Worm (Caenorhabditis elegans): ENCODE results near the gene nhr-106.
A peak's percentile ranks its signal among the peaks of the same experiment; 100 is the strongest.

Gene nhr-106

DNA sequence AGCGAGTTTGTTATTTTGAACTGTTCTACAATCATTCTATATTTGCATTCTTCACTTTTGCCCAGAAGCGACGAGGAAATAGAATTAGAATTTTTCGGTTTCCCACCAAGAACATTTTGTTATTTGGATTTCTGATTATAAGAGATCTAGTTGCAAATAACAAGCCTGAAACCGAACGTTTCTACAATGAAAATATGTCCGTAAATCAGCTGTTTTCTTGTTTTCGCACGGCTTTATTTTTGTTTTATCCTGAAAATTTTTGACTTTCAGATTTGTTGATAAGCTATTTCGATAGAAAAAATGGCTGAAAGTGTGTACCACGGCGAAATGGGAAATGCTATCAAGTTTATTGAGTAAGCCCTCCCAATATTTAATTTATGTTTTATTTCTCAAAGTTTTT, 38.2 kb downstream of the nhr-106 start, which contains the start of gene srw-108:
srw-108 (plus strand) TSS at position 301 of the 400 bp plus-strand sequence.
- TF ChIP-seq lin-54 (GFP tag; optimal IDR thresholded peaks at IDR 0.05) (no peak), ets-4 (GFP tag; optimal IDR thresholded peaks at IDR 0.05) (no peak), T26A5.8 (tag; optimal IDR thresholded peaks at IDR 0.05) (no peak), mxl-1 (tag; optimal IDR thresholded peaks at IDR 0.05) (no peak), ztf-18 (tag; optimal IDR thresholded peaks at IDR 0.05) (no peak), mes-4 (tag; optimal IDR thresholded peaks at IDR 0.05) (no peak), ceh-91 (GFP tag; IDR thresholded peaks at IDR 0.05) (no peak), rpc-1 (optimal IDR thresholded peaks at IDR 0.05) (no peak), rpc-1 (tag; optimal IDR thresholded peaks at IDR 0.05) (no peak), snpc-1.1 (tag; optimal IDR thresholded peaks at IDR 0.05; ENCODE audit: insufficient read depth) (no peak), nhr-90 (tag; optimal IDR thresholded peaks at IDR 0.05) (no peak), hsf-1 (GFP tag; IDR thresholded peaks at IDR 0.05) (no peak)

DNA sequence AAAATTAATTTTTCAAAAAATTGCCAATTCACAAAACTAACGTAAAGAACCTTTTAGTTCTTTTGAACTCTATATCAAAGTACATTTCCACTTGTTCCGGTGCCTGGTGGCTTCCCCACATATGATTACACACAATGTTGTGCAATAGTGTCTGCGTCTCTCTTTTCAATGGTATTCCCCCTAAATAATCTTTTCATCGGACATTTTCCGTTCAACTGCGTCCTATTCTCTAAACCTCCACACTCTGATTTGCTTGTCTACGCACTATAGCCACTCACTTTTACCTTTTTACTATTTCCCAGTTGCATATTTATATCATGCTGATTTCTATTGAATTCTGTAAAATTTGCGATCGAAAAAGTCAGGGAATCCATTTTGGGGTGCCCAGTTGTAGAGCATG, 42.6 kb downstream of the nhr-106 start, which contains the start of gene nhr-58:
nhr-58 (plus strand) TSS at position 214 of the 400 bp plus-strand sequence.
- TF ChIP-seq F23B12.7 (tag; optimal IDR thresholded peaks at IDR 0.05; ENCODE audit: insufficient read depth) (no peak), ceh-27 (GFP tag; optimal IDR thresholded peaks at IDR 0.05) (no peak), aptf-3 (GFP tag; IDR thresholded peaks at IDR 0.05) (no peak), ceh-40 (GFP tag; IDR thresholded peaks at IDR 0.05) (0 out of 2 replicates have a peak, but pooled peaks have one; percentile 14), ccch-3 (GFP tag; optimal IDR thresholded peaks at IDR 0.05) (no peak), ama-1 (optimal IDR thresholded peaks at IDR 0.05) (no peak), ama-1 (GFP tag; optimal IDR thresholded peaks at IDR 0.05) (no peak), Y95B8A.8 (GFP tag; IDR thresholded peaks at IDR 0.05) (no peak), nhr-90 (tag; optimal IDR thresholded peaks at IDR 0.05) (no peak), unc-62 (GFP tag; optimal IDR thresholded peaks at IDR 0.05) (no peak), Y53G8AR.9 (GFP tag; conservative IDR thresholded peaks at IDR 0.05) (no peak), efl-1 (GFP tag; optimal IDR thresholded peaks at IDR 0.05) (no peak), pha-4 (tag; optimal IDR thresholded peaks at IDR 0.05) (peak; percentile 87), egl-44 (GFP tag; IDR thresholded peaks at IDR 0.05) (no peak), snpc-4 (GFP tag; optimal IDR thresholded peaks at IDR 0.05) (no peak), snpc-4 (tag; optimal IDR thresholded peaks at IDR 0.05) (peak in 1 of 4 experiments; percentile 6), F57C9.4 (tag; optimal IDR thresholded peaks at IDR 0.05) (no peak), hmg-1.2 (GFP tag; IDR thresholded peaks at IDR 0.05) (peak; percentile 37; the same call in 1 of the 2 replicates), ZK185.1 (tag; optimal IDR thresholded peaks at IDR 0.05; ENCODE audit: poor library complexity, severe bottlenecking) (peak; percentile 15), K12H6.12 (tag; optimal IDR thresholded peaks at IDR 0.05) (no peak), nhr-80 (tag; optimal IDR thresholded peaks at IDR 0.05) (peak; percentile 79), repo-1 (tag; optimal IDR thresholded peaks at IDR 0.05) (no peak), nfyb-1 (GFP tag; IDR thresholded peaks at IDR 0.05) (no peak), sdz-38 (tag; optimal IDR thresholded peaks at IDR 0.05) (no peak), ztf-3 (GFP tag; optimal IDR thresholded peaks at IDR 0.05) (no peak), attf-5 (GFP tag; optimal IDR thresholded peaks at IDR 0.05) (peak; percentile 59), F52B5.7 (tag; optimal IDR thresholded peaks at IDR 0.05) (no peak), attf-3 (GFP tag; conservative IDR thresholded peaks at IDR 0.05) (no peak), let-607 (tag; optimal IDR thresholded peaks at IDR 0.05) (no peak), dox-1 (GFP tag; IDR thresholded peaks at IDR 0.05) (0 out of 2 replicates have a peak, but pooled peaks have one; percentile 16), gei-17 (GFP tag; optimal IDR thresholded peaks at IDR 0.05) (no peak), tbp1 (GFP tag; optimal IDR thresholded peaks at IDR 0.05) (peak; percentile 1), T07F8.4 (tag; optimal IDR thresholded peaks at IDR 0.05) (no peak), fkh-3 (tag; optimal IDR thresholded peaks at IDR 0.05) (no peak), lsy-27 (tag; optimal IDR thresholded peaks at IDR 0.05; ENCODE audit: borderline replicate concordance, insufficient read depth) (no peak), Y53F4B.3 (GFP tag; IDR thresholded peaks at IDR 0.05) (no peak), zfh-2 (GFP tag; conservative IDR thresholded peaks at IDR 0.05) (no peak), dpl-1 (GFP tag; optimal IDR thresholded peaks at IDR 0.05) (no peak), atf-7 (tag; optimal IDR thresholded peaks at IDR 0.05) (peak; percentile 36)

Data from whole organism, young adult.